Fruit fly (Drosophila melanogaster) Kc167 (cell line): ENCODE measurements around the gene Eig71Ef.

ENCODE experiments used
- Myc ChIP-seq: fragments of >200 bp; optimal IDR thresholded peaks from 2 replicates; lab custom pipeline; 2017; ENCODE audit warnings: missing external identifiers
- Sin3A ChIP-seq: fragments of >200 bp; optimal IDR thresholded peaks from 2 replicates; lab custom pipeline; 2018; ENCODE audit warnings: missing external identifiers
- h ChIP-seq: fragments of >200 bp; optimal IDR thresholded peaks from 3 replicates; lab custom pipeline; 2018; ENCODE audit warnings: missing external identifiers
- insv ChIP-seq: fragments of >200 bp; optimal IDR thresholded peaks from 3 replicates; lab custom pipeline; 2018; ENCODE audit warnings: missing external identifiers
- psq ChIP-seq: fragments of >200 bp; optimal IDR thresholded peaks from 2 replicates; lab custom pipeline; 2017; ENCODE audit warnings: missing external identifiers
- ttk ChIP-seq: sonication (Bioruptor generic); optimal IDR thresholded peaks from 2 replicates; lab custom pipeline; 2017; ENCODE audit warnings: missing external identifiers

Gene Eig71Ef

DNA sequence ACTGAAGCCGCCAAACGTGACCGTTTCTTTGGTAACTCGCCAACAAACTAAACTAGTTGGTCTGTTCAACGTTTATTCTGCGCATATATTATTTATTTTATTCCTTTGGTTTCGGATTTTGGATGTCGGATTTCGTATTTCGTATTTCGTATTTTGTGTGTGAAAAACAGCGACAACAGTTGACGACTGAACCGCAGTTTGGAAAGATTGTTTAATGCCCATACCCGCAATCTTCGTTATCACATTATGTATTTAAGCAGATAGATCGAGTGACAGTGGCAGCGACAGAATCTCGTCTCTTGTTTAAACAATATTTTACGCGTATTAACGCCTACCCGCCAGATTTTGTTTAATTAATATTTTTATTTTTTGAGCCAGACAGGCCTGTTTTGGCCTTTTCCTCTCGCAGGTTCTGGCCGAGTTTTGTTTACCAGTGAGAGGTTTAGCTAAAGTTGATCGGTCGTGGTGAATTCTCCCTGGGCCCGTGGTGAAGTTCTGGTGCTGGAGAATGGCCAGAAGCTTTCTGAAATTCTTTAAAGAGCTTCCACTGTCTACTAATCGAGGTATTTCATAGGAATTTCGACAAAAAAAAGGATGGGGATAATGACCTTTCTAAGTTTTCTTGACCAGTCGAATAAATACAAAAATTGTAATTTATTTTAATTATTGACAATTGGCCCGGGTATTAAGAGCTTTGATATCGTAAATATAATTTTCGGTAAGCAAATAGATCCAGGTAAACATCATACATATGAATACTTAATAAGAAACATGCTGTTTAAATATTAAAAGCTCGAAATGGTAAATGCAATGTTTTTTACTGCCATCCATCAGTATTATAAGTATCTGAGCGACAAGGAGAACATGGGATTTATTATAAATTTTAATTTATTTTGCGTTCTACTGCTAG, 9.2 kb downstream of the Eig71Ef start, which contains the start of the genes comm3 and CG43083:
Gene comm3 (minus strand): TSS at position 51 of the 910 bp plus-strand sequence.
Gene CG43083 (plus strand): TSS at position 860 of the 910 bp plus-strand sequence.
- TF ChIP-seq Myc (lab: Kevin White, UChicago) = no peak
- TF ChIP-seq insv = no peak
- no peak for TF ChIP-seq ttk (lab: Kevin White, UChicago)
- no peak for TF ChIP-seq h (lab: Kevin White, UChicago)
- TF ChIP-seq psq = no peak
- TF ChIP-seq Sin3A (lab: Kevin White, UChicago) = no peak

DNA sequence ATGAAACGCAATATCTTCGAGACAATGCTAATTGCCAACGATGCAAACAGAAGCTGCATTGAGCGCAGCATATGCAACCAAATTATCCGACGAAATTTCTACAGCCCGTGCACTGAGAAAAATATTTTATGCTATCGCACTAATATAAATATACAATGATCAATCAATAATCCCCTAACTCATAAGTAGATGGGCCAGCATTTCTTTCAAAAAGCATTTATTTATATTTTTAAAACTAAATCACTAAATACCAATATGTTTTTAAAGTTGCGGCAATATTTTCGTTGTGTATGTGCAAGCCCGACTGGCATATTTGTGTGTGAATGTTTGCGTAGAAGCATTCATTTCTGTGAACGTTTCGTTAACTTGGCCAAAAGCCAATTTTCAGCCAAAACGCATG, 11.0 kb downstream of the Eig71Ef start:
- no peak for TF ChIP-seq h (lab: Kevin White, UChicago)
- no peak for TF ChIP-seq Sin3A (lab: Kevin White, UChicago)
- no peak for TF ChIP-seq ttk (lab: Kevin White, UChicago)
- no peak for TF ChIP-seq insv
- no peak for TF ChIP-seq psq
- TF ChIP-seq Myc (lab: Kevin White, UChicago) = no peak

DNA sequence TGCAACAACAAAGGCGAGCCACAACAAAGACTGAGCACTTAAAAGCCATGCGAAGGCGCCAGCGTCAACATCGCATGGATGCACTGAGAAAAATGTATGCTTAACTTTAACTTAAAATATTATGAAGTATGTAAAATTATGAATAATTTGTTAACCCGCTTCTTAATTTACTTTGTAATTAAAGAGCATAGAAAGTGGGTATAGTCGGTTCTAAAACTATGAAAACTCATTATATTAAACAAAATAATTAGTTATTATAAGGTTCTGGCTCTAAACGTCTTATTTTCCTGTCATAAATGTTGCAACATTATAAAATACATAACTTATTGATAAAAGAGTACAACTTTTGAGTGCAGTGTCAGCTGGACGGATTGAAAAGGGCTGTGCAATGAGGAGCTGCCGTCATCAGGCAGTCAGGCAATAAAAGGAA, 15.6 kb downstream of the Eig71Ef start:
- TF ChIP-seq h (lab: Kevin White, UChicago) = no peak

DNA sequence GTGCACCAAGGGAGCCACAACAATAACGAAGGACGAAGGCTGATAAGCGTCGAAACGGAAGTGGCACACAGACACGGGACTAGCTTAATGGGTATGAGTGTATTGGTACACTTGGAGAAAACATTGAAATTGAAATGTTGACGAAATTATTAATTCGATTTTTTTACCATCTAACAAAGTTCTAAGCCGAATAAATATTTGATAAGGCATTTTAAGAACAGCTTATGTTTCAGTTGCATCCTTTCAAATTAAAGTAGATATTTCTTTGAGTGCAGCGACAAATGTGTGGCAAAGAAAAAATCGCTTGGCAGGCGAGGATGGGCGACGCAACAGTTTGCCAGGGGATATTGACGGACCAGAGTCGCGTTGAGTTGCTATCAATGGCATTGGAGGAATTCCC, 17.2 kb downstream of the Eig71Ef start:
- TF ChIP-seq psq (no peak), ttk (lab: Kevin White, UChicago) (no peak), h (lab: Kevin White, UChicago) (no peak), Myc (lab: Kevin White, UChicago) (no peak), Sin3A (lab: Kevin White, UChicago) (no peak), insv (no peak)

DNA sequence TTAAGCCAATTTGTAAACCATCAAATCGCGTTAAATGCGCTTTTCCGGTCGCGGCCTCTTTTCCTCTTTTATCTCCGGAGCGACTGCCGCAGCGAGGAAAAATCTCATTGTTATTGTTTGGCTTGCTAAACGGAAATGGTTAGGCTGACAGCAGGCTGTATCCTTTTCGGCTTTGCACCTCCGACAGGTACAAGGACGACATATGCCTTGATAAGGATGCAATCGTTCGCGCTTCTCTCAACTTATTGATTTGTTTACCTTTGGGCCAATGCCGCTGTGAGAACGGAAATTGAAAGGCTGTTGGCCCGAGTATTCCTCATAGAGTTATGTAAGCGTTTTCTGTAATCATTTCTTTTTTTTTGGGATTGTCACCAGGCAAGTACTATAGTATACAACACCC, 18.7 kb downstream of the Eig71Ef start:
- TF ChIP-seq Myc (lab: Kevin White, UChicago) (no peak), ttk (lab: Kevin White, UChicago) (no peak), Sin3A (lab: Kevin White, UChicago) (no peak), h (lab: Kevin White, UChicago) (no peak), psq (no peak), insv (no peak)

DNA sequence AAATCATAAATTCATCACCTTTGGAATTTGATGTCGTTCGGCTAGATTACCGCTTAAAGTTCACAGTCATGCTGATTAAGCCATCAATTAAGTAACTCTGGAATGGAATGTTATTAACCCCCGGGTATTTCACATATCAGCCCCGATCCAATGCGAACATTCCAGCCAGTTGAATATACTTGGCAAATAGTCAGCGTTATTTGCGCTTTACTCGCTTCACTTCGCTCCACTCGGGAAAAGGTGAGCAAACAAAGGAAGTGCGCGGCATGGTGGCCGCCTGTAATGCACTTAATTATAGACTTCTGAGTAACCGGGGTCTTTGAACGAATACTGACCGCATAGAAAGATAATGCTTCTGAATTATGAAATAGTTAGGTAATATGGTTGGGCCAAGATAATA, 19.6 kb downstream of the Eig71Ef start:
- no peak for TF ChIP-seq psq
- TF ChIP-seq ttk (lab: Kevin White, UChicago) = no peak
- TF ChIP-seq Myc (lab: Kevin White, UChicago) = no peak
- TF ChIP-seq insv = no peak
- no peak for TF ChIP-seq h (lab: Kevin White, UChicago)
- no peak for TF ChIP-seq Sin3A (lab: Kevin White, UChicago)

DNA sequence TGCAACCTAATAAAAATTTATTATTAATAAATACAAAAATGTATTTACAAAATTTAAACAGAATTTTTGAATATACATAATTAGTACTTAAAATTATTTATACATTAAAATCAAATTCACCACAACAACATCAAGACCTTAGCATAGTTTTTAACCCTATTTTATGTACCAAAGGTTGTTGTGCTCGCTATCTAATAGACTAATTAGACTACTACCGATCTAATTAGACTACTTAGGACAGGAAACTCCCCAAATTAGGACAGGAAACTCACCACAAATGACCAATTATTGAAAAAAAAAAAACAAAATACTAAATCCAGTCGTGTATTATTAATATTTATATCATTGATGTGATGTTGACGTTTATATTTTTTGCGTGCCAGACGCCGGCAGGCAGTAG, 20.2 kb downstream of the Eig71Ef start:
- TF ChIP-seq Sin3A (lab: Kevin White, UChicago) (no peak), psq (no peak), ttk (lab: Kevin White, UChicago) (no peak), h (lab: Kevin White, UChicago) (no peak), insv (no peak), Myc (lab: Kevin White, UChicago) (no peak)

DNA sequence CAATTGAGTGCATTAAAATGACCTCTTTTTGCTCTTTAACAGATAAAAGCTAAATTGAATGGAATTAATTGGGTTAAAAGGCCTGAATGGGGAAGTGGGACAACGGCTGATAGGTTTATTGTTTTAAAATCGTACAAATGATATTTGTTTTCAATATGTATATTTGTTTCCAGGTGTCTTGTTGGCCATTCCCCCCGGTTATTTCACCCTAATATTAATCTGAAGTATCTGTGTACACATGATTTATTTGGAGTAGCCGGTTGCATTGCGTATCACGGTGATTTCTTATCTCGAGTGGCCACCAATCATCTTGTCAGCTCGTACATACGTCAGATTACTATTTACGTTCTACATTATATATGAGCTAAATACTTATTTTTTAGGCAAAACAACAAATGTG, 20.8 kb downstream of the Eig71Ef start:
- TF ChIP-seq Myc (lab: Kevin White, UChicago) (no peak), h (lab: Kevin White, UChicago) (no peak)

DNA sequence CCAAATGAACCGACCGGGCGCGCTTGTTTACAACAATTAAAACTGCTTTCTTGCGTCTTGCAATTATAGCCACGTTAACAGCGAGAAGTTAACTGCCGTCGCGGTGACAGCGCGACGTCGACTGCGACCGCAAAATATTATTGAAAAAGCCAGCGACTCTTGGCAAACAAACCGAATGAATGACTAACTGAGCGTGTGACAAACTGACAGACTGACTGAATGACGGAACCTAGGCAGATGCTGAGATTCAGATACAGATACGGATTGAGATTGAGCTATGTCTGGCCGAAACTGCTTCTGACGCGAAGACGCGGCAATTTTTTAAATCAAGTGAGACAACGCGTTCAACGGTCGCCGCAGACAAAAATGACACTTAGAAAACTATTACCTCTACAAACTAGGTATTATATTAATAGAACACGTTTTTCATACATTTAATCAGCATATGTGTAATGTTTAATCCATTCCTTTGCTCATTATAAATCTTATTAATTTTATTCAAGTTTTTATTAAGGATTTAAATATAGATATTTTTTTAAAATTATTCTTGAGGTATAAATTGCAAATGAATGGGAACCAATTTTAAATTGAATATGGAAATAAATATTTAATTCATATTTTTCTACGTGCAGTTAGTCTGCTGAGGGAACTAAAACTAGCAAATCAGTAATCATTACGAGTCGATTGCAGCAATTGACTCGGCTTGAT, 22.7 kb downstream of the Eig71Ef start:
- no peak for TF ChIP-seq Sin3A (lab: Kevin White, UChicago)
- TF ChIP-seq Myc (lab: Kevin White, UChicago) = no peak
- TF ChIP-seq ttk (lab: Kevin White, UChicago) = no peak
- TF ChIP-seq insv = no peak
- TF ChIP-seq psq = no peak
- TF ChIP-seq h (lab: Kevin White, UChicago) = no peak

DNA sequence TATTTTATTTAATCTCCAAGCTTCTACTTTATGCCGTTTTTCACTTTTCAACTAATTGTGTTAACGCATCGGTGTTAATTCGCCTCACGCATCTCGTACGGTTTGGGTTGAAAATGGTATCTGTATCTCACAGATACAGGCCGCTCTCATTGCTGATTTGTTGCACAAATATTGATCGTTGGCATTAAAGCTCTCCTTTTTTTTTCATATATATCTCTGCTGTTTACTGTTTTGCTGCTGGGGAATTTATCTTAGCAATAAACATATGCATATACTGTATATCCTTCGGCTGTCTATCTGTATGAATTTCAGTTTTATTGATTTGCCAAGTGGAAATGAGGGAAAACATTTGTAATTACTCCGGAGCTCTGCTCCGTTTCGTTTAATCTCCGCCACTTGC, 24.5 kb downstream of the Eig71Ef start:
- TF ChIP-seq psq (no peak), ttk (lab: Kevin White, UChicago) (no peak), Sin3A (lab: Kevin White, UChicago) (no peak), h (lab: Kevin White, UChicago) (no peak), Myc (lab: Kevin White, UChicago) (no peak), insv (no peak)

DNA sequence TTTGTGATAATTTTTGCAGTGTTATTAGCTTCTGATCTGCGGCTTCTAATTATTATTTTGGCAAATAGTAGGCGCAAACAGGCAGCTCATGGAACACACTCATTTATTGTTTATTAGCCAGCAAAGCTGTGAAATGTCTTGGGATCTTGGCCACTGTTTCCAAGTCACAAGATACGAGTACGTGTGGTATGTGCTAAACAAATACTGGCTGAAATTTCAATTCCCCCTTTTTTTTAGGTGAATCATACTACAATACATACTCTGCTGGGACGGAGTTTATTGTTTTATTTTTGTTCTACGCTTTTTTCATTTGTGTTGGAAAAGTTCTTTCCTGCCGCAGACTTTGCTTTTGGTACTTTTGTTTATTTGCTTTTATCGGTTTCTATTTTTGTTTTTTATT, 26.1 kb downstream of the Eig71Ef start:
- no peak for TF ChIP-seq ttk (lab: Kevin White, UChicago)
- no peak for TF ChIP-seq insv
- TF ChIP-seq psq = no peak
- TF ChIP-seq Myc (lab: Kevin White, UChicago) = no peak
- TF ChIP-seq h (lab: Kevin White, UChicago) = no peak
- no peak for TF ChIP-seq Sin3A (lab: Kevin White, UChicago)

DNA sequence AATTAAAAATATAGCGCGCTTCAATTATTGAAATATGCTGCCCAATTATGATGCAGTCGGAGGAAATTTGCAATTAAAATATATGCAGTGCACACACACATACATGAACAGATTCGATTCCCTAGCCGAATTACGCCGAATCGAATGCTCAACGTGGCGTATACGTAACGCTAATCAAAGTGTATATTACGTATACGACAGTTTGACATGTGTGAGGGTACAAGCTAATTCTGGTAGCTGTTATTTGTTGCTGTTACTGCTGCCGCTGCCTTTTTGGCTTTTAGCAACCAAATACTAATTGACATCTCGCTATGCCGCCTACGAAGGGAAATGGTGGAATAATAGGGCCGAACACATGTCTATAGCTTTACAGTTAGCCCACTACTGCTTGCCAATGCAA, 29.9 kb downstream of the Eig71Ef start:
- TF ChIP-seq ttk (lab: Kevin White, UChicago) (no peak), Sin3A (lab: Kevin White, UChicago) (no peak), psq (no peak), insv (no peak), Myc (lab: Kevin White, UChicago) (no peak), h (lab: Kevin White, UChicago) (no peak)
